Fruit fly (Drosophila melanogaster) whole organism, prepupa: ENCODE results near the gene Chro.

ENCODE experiments used
- CG11294 ChIP-seq: fragments of 200-800 bp; sonication (Bioruptor generic); IDR thresholded peaks from 2 replicates; pipeline ENCODE4 v1.3.6; 2022; ENCODE audit warnings: missing biosample characterization, missing genetic modification characterization
- CG15336 ChIP-seq: fragments of 200-800 bp; sonication (Bioruptor generic); IDR thresholded peaks from 2 replicates; pipeline ENCODE4 v1.3.6; 2022; ENCODE audit warnings: missing biosample characterization, missing genetic modification characterization
- CG31627 ChIP-seq: fragments of 200-800 bp; sonication (Bioruptor generic); optimal IDR thresholded peaks from 3 replicates; lab custom pipeline; 2016; ENCODE audit warnings: missing biosample characterization, missing genetic modification characterization
- CG34406 ChIP-seq: fragments of 200-800 bp; sonication (Bioruptor generic); optimal IDR thresholded peaks from 3 replicates; lab custom pipeline; 2016; ENCODE audit warnings: missing biosample characterization, missing genetic modification characterization
- CG6854 ChIP-seq: fragments of 200-800 bp; sonication (Bioruptor generic); optimal IDR thresholded peaks from 2 replicates; lab custom pipeline; 2017; ENCODE audit warnings: missing biosample characterization, mild to moderate bottlenecking, missing genetic modification characterization
- Eip78C ChIP-seq: fragments of 200-800 bp; sonication (Bioruptor generic); peaks from one replicate; lab custom pipeline; 2016; ENCODE audit warnings: missing biosample characterization, missing genetic modification characterization
- Eip93F ChIP-seq: fragments of 200-800 bp; sonication (Bioruptor generic); optimal IDR thresholded peaks from 2 replicates; lab custom pipeline; 2016; ENCODE audit warnings: missing biosample characterization, mild to moderate bottlenecking, missing genetic modification characterization
- Ets21C ChIP-seq: fragments of 200-800 bp; sonication (Bioruptor generic); optimal IDR thresholded peaks from 3 replicates; lab custom pipeline; 2016; ENCODE audit warnings: missing biosample characterization, missing genetic modification characterization
- Hr39 ChIP-seq: fragments of 200-800 bp; sonication (Bioruptor generic); optimal IDR thresholded peaks from 2 replicates; lab custom pipeline; 2016; ENCODE audit warnings: missing biosample characterization, missing genetic modification characterization
- Hr4 ChIP-seq: fragments of 200-800 bp; sonication (Bioruptor generic); optimal IDR thresholded peaks from 3 replicates; lab custom pipeline; 2016; ENCODE audit warnings: missing biosample characterization, missing genetic modification characterization
- Smox ChIP-seq: fragments of 200-800 bp; sonication (Bioruptor generic); optimal IDR thresholded peaks from 3 replicates; lab custom pipeline; 2016; ENCODE audit warnings: missing biosample characterization, missing genetic modification characterization
- Sox14 ChIP-seq: fragments of 200-800 bp; sonication (Bioruptor generic); optimal IDR thresholded peaks from 3 replicates; lab custom pipeline; 2016; ENCODE audit warnings: missing biosample characterization, missing genetic modification characterization
- acj6 ChIP-seq: fragments of 200-800 bp; sonication (Bioruptor generic); optimal IDR thresholded peaks from 3 replicates; lab custom pipeline; 2016; ENCODE audit warnings: missing biosample characterization, missing genetic modification characterization
- cyc ChIP-seq: fragments of 200-800 bp; sonication (Bioruptor generic); optimal IDR thresholded peaks from 3 replicates; lab custom pipeline; 2016; ENCODE audit warnings: missing biosample characterization, missing genetic modification characterization
- dac ChIP-seq: fragments of 200-800 bp; sonication (Bioruptor generic); optimal IDR thresholded peaks from 2 replicates; lab custom pipeline; 2017; ENCODE audit warnings: missing biosample characterization, mild to moderate bottlenecking, missing genetic modification characterization
- dsx ChIP-seq: fragments of 200-800 bp; optimal IDR thresholded peaks from 3 replicates; lab custom pipeline; 2019; ENCODE audit warnings: missing biosample characterization, mild to moderate bottlenecking, missing genetic modification characterization, moderate library complexity; ENCODE audit not compliant: poor library complexity, severe bottlenecking
- esn ChIP-seq: fragments of 200-800 bp; sonication (Bioruptor generic); optimal IDR thresholded peaks from 2 replicates; lab custom pipeline; 2016; ENCODE audit warnings: missing biosample characterization, mild to moderate bottlenecking, missing genetic modification characterization, moderate library complexity
- fkh ChIP-seq: fragments of 200-800 bp; sonication (Bioruptor generic); optimal IDR thresholded peaks from 3 replicates; lab custom pipeline; 2017; ENCODE audit warnings: missing biosample characterization, mild to moderate bottlenecking, missing genetic modification characterization, moderate library complexity
- lz ChIP-seq: fragments of 200-800 bp; sonication (Bioruptor generic); optimal IDR thresholded peaks from 3 replicates; lab custom pipeline; 2016; ENCODE audit warnings: missing biosample characterization, missing genetic modification characterization
- net ChIP-seq: fragments of 200-800 bp; sonication (Bioruptor generic); optimal IDR thresholded peaks from 3 replicates; lab custom pipeline; 2016; ENCODE audit warnings: missing biosample characterization, missing genetic modification characterization
- pdm3 ChIP-seq: fragments of 200-800 bp; sonication (Bioruptor generic); optimal IDR thresholded peaks from 3 replicates; lab custom pipeline; 2016; ENCODE audit warnings: missing biosample characterization, missing genetic modification characterization
- salr ChIP-seq, 2 experiments: fragments of 200-800 bp; sonication (Bioruptor generic); optimal IDR thresholded peaks; 3 replicates each; lab custom pipeline; 2016 to 2018; ENCODE audit warnings: missing biosample characterization in 2 of 2, missing genetic modification characterization in 2 of 2, mild to moderate bottlenecking in 1 of 2
- spab ChIP-seq: fragments of 200-800 bp; sonication (Bioruptor generic); optimal IDR thresholded peaks from 2 replicates; lab custom pipeline; 2017; ENCODE audit warnings: missing biosample characterization, mild to moderate bottlenecking, missing genetic modification characterization, missing genetic modification reagents
- svp ChIP-seq: fragments of 200-800 bp; sonication (Bioruptor generic); peaks from one replicate; lab custom pipeline; 2016; ENCODE audit warnings: missing biosample characterization, missing genetic modification characterization
- topi ChIP-seq: fragments of 200-800 bp; sonication (Bioruptor generic); optimal IDR thresholded peaks from 3 replicates; lab custom pipeline; 2016; ENCODE audit warnings: missing biosample characterization, missing genetic modification characterization
- vri ChIP-seq: fragments of 200-800 bp; sonication (Bioruptor generic); optimal IDR thresholded peaks from 3 replicates; lab custom pipeline; 2016; ENCODE audit warnings: missing biosample characterization, mild to moderate bottlenecking, missing genetic modification characterization

Chro gene

DNA sequence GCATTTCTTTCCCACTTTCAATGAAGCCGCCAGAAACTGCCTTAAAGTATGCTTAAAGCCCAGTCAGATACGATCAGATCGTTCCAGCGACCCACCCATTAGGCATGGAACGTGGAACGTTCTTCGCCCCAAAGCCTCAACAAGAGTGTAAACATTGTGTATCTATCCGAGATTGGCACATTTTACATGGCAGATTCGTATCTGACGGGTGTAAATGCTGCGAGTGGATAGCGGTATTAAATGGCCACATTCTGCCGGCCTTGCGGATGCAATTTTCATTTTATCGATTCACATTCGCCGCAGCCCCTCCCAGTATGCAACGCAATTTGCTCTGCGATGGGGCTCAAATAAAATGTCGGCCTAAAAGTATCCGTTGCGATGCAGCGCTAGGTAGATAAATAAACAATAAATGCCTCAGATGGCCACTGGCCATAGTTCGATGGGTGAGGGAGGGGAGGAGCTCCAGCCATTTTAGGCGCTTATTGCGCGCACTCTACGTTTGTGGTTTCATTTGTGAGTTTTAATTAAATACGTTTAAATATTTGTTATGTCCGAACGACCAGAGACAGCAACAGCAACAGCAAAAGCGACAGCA, 16.0 kb upstream of the Chro start:
- TF ChIP-seq fkh = peak; percentile 92
- no peak for TF ChIP-seq CG34406 (GFP tag; lab: Kevin White, UChicago)
- TF ChIP-seq Eip78C = peak; percentile 38

DNA sequence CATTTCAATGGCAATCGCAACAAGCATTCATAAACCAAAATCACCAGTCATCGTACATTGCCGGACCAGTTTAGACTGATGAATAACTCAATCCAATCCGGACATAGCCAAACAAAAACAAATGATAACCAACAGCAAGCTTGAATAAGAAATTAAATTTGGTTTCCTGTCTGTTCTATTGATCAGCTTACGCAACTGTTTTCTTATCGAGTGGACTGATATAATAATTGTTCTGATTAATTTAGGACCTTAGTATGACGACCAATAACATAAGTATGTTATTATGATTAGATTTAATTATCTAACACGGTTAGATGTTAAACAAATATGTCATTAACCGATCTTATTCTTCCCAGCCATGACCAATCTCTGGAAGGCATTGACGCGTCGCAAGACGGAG, 12.2 kb upstream of the Chro start:
- no peak for TF ChIP-seq net (GFP tag; lab: Kevin White, UChicago)
- TF ChIP-seq vri (GFP tag; lab: Kevin White, UChicago) = peak; percentile 6
- no peak for TF ChIP-seq Smox (GFP tag; lab: Kevin White, UChicago)

DNA sequence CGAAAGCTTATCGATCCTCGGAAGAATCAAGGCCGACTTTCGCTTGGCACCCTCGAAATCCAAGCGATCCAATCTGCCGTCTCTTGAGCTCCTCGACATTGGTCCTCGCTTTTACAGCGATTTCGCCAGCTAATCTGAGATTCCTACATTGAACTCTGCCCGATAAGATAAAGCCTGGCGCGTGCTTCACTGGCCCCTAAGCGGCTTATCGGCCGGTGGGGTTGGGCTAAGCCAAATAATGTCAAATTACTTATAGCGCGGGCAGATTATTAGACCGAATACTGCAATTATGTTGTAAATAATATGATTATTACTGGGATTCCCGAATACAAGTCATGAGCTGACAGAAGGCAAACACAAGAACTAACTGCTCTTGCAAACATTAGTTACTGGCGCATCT, 11.2 kb upstream of the Chro start:
- TF ChIP-seq Sox14 (GFP tag; lab: Kevin White, UChicago) = no peak
- no peak for TF ChIP-seq spab
- no peak for TF ChIP-seq CG6854 (GFP tag; lab: Kevin White, UChicago)
- peak; percentile 64 for TF ChIP-seq svp (GFP tag; lab: Kevin White, UChicago)
- TF ChIP-seq vri (GFP tag; lab: Kevin White, UChicago) = peak; percentile 42
- no peak for TF ChIP-seq lz (GFP tag; lab: Kevin White, UChicago)

DNA sequence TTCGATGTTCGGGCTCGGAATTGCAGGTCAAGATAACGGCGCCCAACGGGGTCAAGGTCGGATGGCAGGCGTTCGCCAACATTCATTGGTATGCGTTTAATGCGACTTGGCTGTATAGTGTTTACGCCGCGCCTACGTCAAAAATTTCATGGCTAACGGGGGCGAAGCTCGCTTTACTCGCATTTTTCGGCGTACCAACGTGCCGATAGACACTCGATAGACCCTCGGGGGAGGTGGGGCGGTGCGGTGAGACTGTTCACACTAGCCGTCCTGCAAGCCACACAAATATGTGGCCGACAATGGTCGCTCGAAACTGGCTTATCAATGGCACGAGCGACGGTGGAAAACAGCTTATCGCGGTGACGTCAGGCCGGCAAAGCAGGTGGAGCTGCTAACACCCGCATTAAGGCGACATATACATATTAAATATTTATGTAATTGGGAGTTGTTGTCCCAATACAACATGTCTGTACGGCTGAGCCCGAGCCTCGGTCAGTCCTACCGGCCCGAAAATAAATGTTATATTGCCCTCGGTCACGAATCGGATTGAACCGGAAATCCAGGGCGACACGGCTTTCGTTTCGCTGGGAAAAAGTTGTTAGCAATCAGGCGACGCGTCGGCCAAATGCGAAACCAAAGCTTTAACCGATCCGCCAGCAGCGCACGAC, 9.9 kb upstream of the Chro start:
- TF ChIP-seq svp (GFP tag; lab: Kevin White, UChicago) = peak; percentile 61
- peak; percentile 9 for TF ChIP-seq fkh
- no peak for TF ChIP-seq cyc
- peak; percentile 47 for TF ChIP-seq Eip78C
- TF ChIP-seq CG11294 = no peak
- TF ChIP-seq salr (GFP tag; optimal IDR thresholded peaks at IDR 0.05; lab: Kevin White, UChicago) = no peak

DNA sequence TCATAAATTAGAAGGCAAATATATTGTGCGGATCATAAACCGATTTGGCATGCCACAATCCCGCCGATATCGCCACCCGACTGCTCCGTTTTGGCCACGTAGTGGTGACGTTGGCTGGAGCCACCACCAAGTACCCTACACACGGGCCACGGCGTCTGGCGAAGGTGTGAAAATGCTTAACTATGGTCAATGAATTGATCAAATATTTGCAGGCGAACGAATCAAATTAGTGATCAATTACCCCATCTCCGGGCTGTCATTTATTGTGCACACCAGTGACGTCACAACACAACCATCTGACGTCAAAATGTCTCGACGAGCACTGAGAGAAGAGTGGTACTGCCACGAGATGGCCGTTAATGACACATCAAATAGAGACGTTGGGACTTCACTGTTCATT, 8.9 kb upstream of the Chro start:
- no peak for TF ChIP-seq pdm3 (GFP tag; lab: Kevin White, UChicago)
- TF ChIP-seq topi (GFP tag; lab: Kevin White, UChicago) = no peak
- no peak for TF ChIP-seq CG6854 (GFP tag; lab: Kevin White, UChicago)
- no peak for TF ChIP-seq Hr4 (GFP tag; lab: Kevin White, UChicago)
- no peak for TF ChIP-seq dac (GFP tag; lab: Kevin White, UChicago)
- no peak for TF ChIP-seq esn (GFP tag; lab: Kevin White, UChicago)
- no peak for TF ChIP-seq CG31627 (GFP tag; lab: Kevin White, UChicago)
- peak; percentile 9 for TF ChIP-seq Eip78C
- no peak for TF ChIP-seq Hr39 (GFP tag; lab: Kevin White, UChicago)
- TF ChIP-seq Sox14 (GFP tag; lab: Kevin White, UChicago) = no peak
- no peak for TF ChIP-seq dsx
- TF ChIP-seq fkh = peak; percentile 62

DNA sequence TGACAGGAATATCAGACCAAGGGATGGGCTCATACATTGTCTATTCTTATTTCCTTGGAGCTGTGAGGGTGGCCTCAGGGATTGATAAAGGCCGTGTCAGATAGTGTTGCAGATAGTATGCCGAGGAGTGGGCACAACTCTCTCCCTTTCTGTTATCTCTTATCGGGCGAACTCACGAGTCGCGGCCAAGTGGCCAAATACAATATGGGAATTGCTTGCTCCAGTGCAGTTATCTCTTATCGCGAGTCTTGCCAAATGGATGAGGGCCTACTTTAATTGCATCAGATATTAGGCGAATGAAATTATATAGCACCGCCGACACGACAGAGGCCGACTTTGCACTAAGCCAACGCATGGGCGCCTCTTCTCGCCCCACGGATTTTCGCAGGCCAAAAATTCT, 8.2 kb upstream of the Chro start:
- TF ChIP-seq lz (GFP tag; lab: Kevin White, UChicago) = no peak
- no peak for TF ChIP-seq acj6
- peak; percentile 73 for TF ChIP-seq vri (GFP tag; lab: Kevin White, UChicago)
- TF ChIP-seq Ets21C (GFP tag; lab: Kevin White, UChicago) = no peak
- peak; percentile 53 for TF ChIP-seq Eip93F (GFP tag; lab: Kevin White, UChicago)
- TF ChIP-seq dsx = peak; percentile 26
- peak; percentile 70 for TF ChIP-seq svp (GFP tag; lab: Kevin White, UChicago)

DNA sequence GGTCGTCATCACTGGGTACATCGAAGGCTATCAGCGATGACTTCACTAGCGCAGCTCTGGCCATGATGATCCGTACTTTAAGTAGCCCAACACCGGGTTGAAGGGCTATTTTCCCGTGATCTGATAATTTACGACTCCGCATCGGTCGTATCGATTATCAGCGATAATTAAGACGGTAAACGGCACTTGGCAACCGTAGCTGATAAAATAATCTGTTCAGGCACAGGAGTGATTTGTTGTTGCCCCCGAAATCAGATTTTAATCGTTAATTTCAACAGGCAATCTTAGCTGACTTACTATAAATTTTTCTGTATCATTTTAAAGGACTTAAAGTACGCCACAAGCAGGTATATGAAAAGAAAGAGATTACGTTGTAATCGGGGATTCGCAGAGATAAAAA, 7.1 kb upstream of the Chro start:
- TF ChIP-seq Hr4 (GFP tag; lab: Kevin White, UChicago) = no peak
- no peak for TF ChIP-seq vri (GFP tag; lab: Kevin White, UChicago)
- TF ChIP-seq Smox (GFP tag; lab: Kevin White, UChicago) = no peak
- TF ChIP-seq CG15336 (GFP tag; lab: Robert Waterston, UW) = no peak
- no peak for TF ChIP-seq acj6
- TF ChIP-seq svp (GFP tag; lab: Kevin White, UChicago) = peak; percentile 49
